Worm (Caenorhabditis elegans) whole organism, L4 larva: ENCODE data around the gene C14F11.7.
A peak's percentile ranks its signal among the peaks of the same experiment; 100 is the strongest.

Source experiments
- Y75B8A.6 ChIP-seq: fragments of 200-800 bp; sonication (Bioruptor generic); IDR thresholded peaks from 2 replicates; pipeline ENCODE4 v1.3.6; 2022; ENCODE audit warnings: missing genetic modification reagents, missing genetic modification characterization, missing compliant biosample characterization
- aha-1 ChIP-seq: fragments of 150-350 bp; peaks from one replicate; lab custom pipeline; 2014; ENCODE audit warnings: missing biosample characterization, missing genetic modification characterization
- attf-4 ChIP-seq: sonication (generic microtip); optimal IDR thresholded peaks from 3 replicates; lab custom pipeline; 2017; ENCODE audit warnings: missing biosample characterization, missing genetic modification characterization
- daf-12 ChIP-seq: fragments of 150-350 bp; optimal IDR thresholded peaks from 2 replicates; lab custom pipeline; 2014; ENCODE audit warnings: missing biosample characterization, missing genetic modification reagents, missing genetic modification characterization
- daf-16 ChIP-seq, 3 experiments: sonication (generic microtip); optimal IDR thresholded peaks; 2 replicates each; lab custom pipeline; 2016 to 2017; ENCODE audit warnings: missing genetic modification characterization in 3 of 3, missing genetic modification reagents in 3 of 3, mild to moderate bottlenecking in 2 of 3, missing compliant biosample characterization in 2 of 3, missing biosample characterization in 1 of 3, moderate library complexity in 1 of 3
- dmd-6 ChIP-seq: fragments of 200-800 bp; sonication (Bioruptor generic); IDR thresholded peaks from 2 replicates; pipeline ENCODE4 v1.3.6; 2022; ENCODE audit warnings: missing genetic modification reagents, missing genetic modification characterization, missing compliant biosample characterization
- madf-5 ChIP-seq, 2 experiments: fragments of 200-800 bp; sonication (Bioruptor generic); IDR thresholded peaks; 2 replicates each; pipeline ENCODE4 v1.3.6; 2022; ENCODE audit warnings: missing compliant biosample characterization in 2 of 2, missing genetic modification characterization in 2 of 2
- mxl-2 ChIP-seq: fragments of 200-800 bp; sonication (Bioruptor generic); conservative IDR thresholded peaks from 2 replicates; pipeline ENCODE4 v1.3.6; 2022; ENCODE audit warnings: missing genetic modification reagents, missing genetic modification characterization, missing compliant biosample characterization
- php-3 ChIP-seq: fragments of 200-800 bp; sonication (Bioruptor generic); IDR thresholded peaks from 2 replicates; pipeline ENCODE4 v1.3.6; 2022; ENCODE audit warnings: missing genetic modification reagents, missing genetic modification characterization, missing compliant biosample characterization
- set-16 ChIP-seq: fragments of 200-800 bp; sonication (Bioruptor generic); IDR thresholded peaks from 2 replicates; pipeline ENCODE4 v1.3.6; 2022; ENCODE audit warnings: missing genetic modification reagents, missing genetic modification characterization, missing compliant biosample characterization
- unc-62 ChIP-seq, 3 experiments: fragments of 150-350 bp in 1 of 3; sonication (generic microtip); optimal IDR thresholded peaks in 2 of 3; peaks in 1 of 3; 1 replicate in 1 of 3; 2 replicates in 2 of 3; lab custom pipeline; 2014 to 2017; ENCODE audit warnings: missing biosample characterization in 3 of 3, missing genetic modification characterization in 3 of 3, missing genetic modification reagents in 3 of 3, missing genotype in 1 of 3
- zag-1 ChIP-seq: fragments of 150-350 bp; optimal IDR thresholded peaks from 2 replicates; lab custom pipeline; 2014; ENCODE audit warnings: missing biosample characterization, missing genetic modification characterization
- ztf-11 ChIP-seq: fragments of 150-350 bp; optimal IDR thresholded peaks from 2 replicates; lab custom pipeline; 2014; ENCODE audit warnings: missing biosample characterization, missing genetic modification characterization

Gene C14F11.7

ce11 chrX:6167376-6167775 is 41.0 kb downstream of the C14F11.7 start:
- no peak for TF ChIP-seq daf-12 (tag; lab: Kevin White, UChicago)
- TF ChIP-seq daf-16 (GFP tag; optimal IDR thresholded peaks at IDR 0.05; lab: Kevin White, UChicago): no peak
- peak; percentile 17 for TF ChIP-seq daf-16 (tag; optimal IDR thresholded peaks at IDR 0.05; lab: Kevin White, UChicago)
- peak in 1 of 2 experiments; percentile 89 for TF ChIP-seq unc-62 (GFP tag; optimal IDR thresholded peaks at IDR 0.05 in 1 of 2; lab: Kevin White, UChicago)
- no peak for TF ChIP-seq unc-62 (tag; optimal IDR thresholded peaks at IDR 0.05; lab: Kevin White, UChicago)
- TF ChIP-seq dmd-6 (GFP tag; lab: Robert Waterston, UW): peak; percentile 37

ce11 chrX:6162037-6162436 is 46.3 kb downstream of the C14F11.7 start:
- no peak for TF ChIP-seq attf-4
- TF ChIP-seq set-16 (GFP tag; lab: Robert Waterston, UW): peak; percentile 71
- TF ChIP-seq madf-5 (GFP tag; IDR thresholded peaks at IDR 0.05; lab: Robert Waterston, UW): no peak
- TF ChIP-seq mxl-2 (GFP tag; lab: Robert Waterston, UW): 0 out of 2 replicates have a peak, but pooled peaks have one; percentile 24
- no peak for TF ChIP-seq ztf-11 (tag; lab: Kevin White, UChicago)

ce11 chrX:6160427-6160826 is 47.9 kb downstream of the C14F11.7 start, which contains the start of gene odd-2:
odd-2 (minus strand) TSS chrX:6160527.
- TF ChIP-seq Y75B8A.6 (GFP tag; lab: Robert Waterston, UW) (no peak), aha-1 (peak; percentile 66), php-3 (no peak), zag-1 (tag; lab: Kevin White, UChicago) (no peak)

- TF ChIP-seq madf-5 (GFP tag; IDR thresholded peaks at IDR 0.05; lab: Robert Waterston, UW) (no peak), unc-62 (GFP tag; optimal IDR thresholded peaks at IDR 0.05 in 1 of 2; lab: Kevin White, UChicago) (peak in 1 of 2 experiments; percentile 91), unc-62 (tag; optimal IDR thresholded peaks at IDR 0.05; lab: Kevin White, UChicago) (no peak)
Observed at ce11 chrX:6159562-6159961, 48.8 kb downstream of the C14F11.7 start.
